Fruit fly (Drosophila melanogaster): ENCODE results near the gene Paip2.
A peak's percentile ranks its signal among the peaks of the same experiment; 100 is the strongest.

The Paip2 gene

dm6 chr3R:12960929-12961855 is 19.4 kb upstream of the Paip2 start, which contains the start of gene Spc25 (continued):
- TF ChIP-seq Rfx (GFP tag; IDR thresholded peaks at IDR 0.05) (peak; percentile 75; the same call in 1 of the 2 replicates), so (GFP tag; IDR thresholded peaks at IDR 0.05) (no peak), CG7372 (GFP tag; IDR thresholded peaks at IDR 0.05) (no peak), BEAF-32 (GFP tag; optimal IDR thresholded peaks at IDR 0.05) (peak; percentile 91), ro (GFP tag; IDR thresholded peaks at IDR 0.05) (no peak), trem (tag; optimal IDR thresholded peaks at IDR 0.05) (peak; percentile 84), her (GFP tag; optimal IDR thresholded peaks at IDR 0.05) (peak; percentile 51), CG9932 (GFP tag; IDR thresholded peaks at IDR 0.05) (peak; percentile 92), CG34376 (GFP tag; optimal IDR thresholded peaks at IDR 0.05) (no peak), phol (tag; optimal IDR thresholded peaks at IDR 0.05) (peak; percentile 42), Asciz (GFP tag; optimal IDR thresholded peaks at IDR 0.05) (no peak), kni (GFP tag; optimal IDR thresholded peaks at IDR 0.05) (no peak), CG2889 (GFP tag; IDR thresholded peaks at IDR 0.05) (no peak), ap (GFP tag; IDR thresholded peaks at IDR 0.05) (no peak), fd96Cb (tag; optimal IDR thresholded peaks at IDR 0.05) (no peak), CHES-1-like (GFP tag; optimal IDR thresholded peaks at IDR 0.05) (peak; percentile 65), CG2199 (GFP tag; IDR thresholded peaks at IDR 0.05) (peak; percentile 60; the same call in 1 of the 3 replicates), dimm (GFP tag; IDR thresholded peaks at IDR 0.05) (no peak), CG11504 (tag; optimal IDR thresholded peaks at IDR 0.05) (peak; percentile 26), CG14667 (GFP tag; IDR thresholded peaks at IDR 0.05) (0 out of 2 replicates have a peak, but pooled peaks have one; percentile 4), Hsf (GFP tag; optimal IDR thresholded peaks at IDR 0.05) (peak; percentile 64), pan (optimal IDR thresholded peaks at IDR 0.05) (no peak), pan (GFP tag; optimal IDR thresholded peaks at IDR 0.05 in 1 of 2, IDR thresholded peaks at IDR 0.05 in 1 of 2) (no peak), CG3995 (GFP tag; optimal IDR thresholded peaks at IDR 0.05) (no peak), Opbp (GFP tag; IDR thresholded peaks at IDR 0.05; ENCODE audit: partially characterized antibody) (peak; percentile 97), CG13287 (GFP tag; IDR thresholded peaks at IDR 0.05; ENCODE audit: partially characterized antibody) (peak; percentile 97), CG5245 (GFP tag; optimal IDR thresholded peaks at IDR 0.05) (no peak), CG17385 (GFP tag; optimal IDR thresholded peaks at IDR 0.05) (no peak), CG7357 (GFP tag; IDR thresholded peaks at IDR 0.05) (no peak), jing (GFP tag; optimal IDR thresholded peaks at IDR 0.05) (no peak), dmrt99B (tag; optimal IDR thresholded peaks at IDR 0.05) (no peak), CG1792 (GFP tag; optimal IDR thresholded peaks at IDR 0.05) (peak; percentile 41), bigmax (GFP tag; optimal IDR thresholded peaks at IDR 0.05) (no peak), Ada2b (GFP tag; IDR thresholded peaks at IDR 0.05) (no peak), B-H2 (GFP tag; optimal IDR thresholded peaks at IDR 0.05) (no peak), CG8924 (tag; optimal IDR thresholded peaks at IDR 0.05) (no peak), eyg (GFP tag; optimal IDR thresholded peaks at IDR 0.05) (peak; percentile 24), rib (GFP tag; IDR thresholded peaks at IDR 0.05) (peak; percentile 88), CG2129 (GFP tag; IDR thresholded peaks at IDR 0.05; ENCODE audit: partially characterized antibody) (peak; percentile 76), sima (GFP tag; optimal IDR thresholded peaks at IDR 0.05) (no peak), Atf6 (GFP tag; IDR thresholded peaks at IDR 0.05) (peak; percentile 58), cas (GFP tag; IDR thresholded peaks at IDR 0.05) (no peak), esg (GFP tag; conservative IDR thresholded peaks at IDR 0.05) (no peak), ci (GFP tag; IDR thresholded peaks at IDR 0.05) (peak; percentile 27; the same call in 1 of the 3 replicates), CG3281 (GFP tag; optimal IDR thresholded peaks at IDR 0.05) (peak; percentile 9), vnd (GFP tag; IDR thresholded peaks at IDR 0.05; ENCODE audit: partially characterized antibody) (peak; percentile 87), zf30C (GFP tag; optimal IDR thresholded peaks at IDR 0.05) (no peak), ac (GFP tag; optimal IDR thresholded peaks at IDR 0.05) (no peak), ems (GFP tag; optimal IDR thresholded peaks at IDR 0.05) (peak; percentile 15)
